Fruit fly (Drosophila melanogaster): ENCODE results near the gene to.
A peak's percentile ranks its signal among the peaks of the same experiment; 100 is the strongest.

The to gene

dm6 chr3R:25277112-25277511 lies 37.1 kb downstream of the to start, which contains the start of gene CG10513:
CG10513 (minus strand) TSS chr3R:25277212.
- TF ChIP-seq Rel (GFP tag; optimal IDR thresholded peaks at IDR 0.05) (no peak), Rel (tag; optimal IDR thresholded peaks at IDR 0.05) (no peak), Hr78 (GFP tag; optimal IDR thresholded peaks at IDR 0.05) (no peak), Mio (GFP tag; optimal IDR thresholded peaks at IDR 0.05) (no peak), dl (GFP tag; optimal IDR thresholded peaks at IDR 0.05; ENCODE audit: insufficient read depth in 1 of 2, partially characterized antibody in 2 of 2) (no peak), Hr83 (GFP tag; optimal IDR thresholded peaks at IDR 0.05; ENCODE audit: poor library complexity, severe bottlenecking) (no peak), Abd-B (GFP tag; optimal IDR thresholded peaks at IDR 0.05) (no peak), dsf (GFP tag; optimal IDR thresholded peaks at IDR 0.05; ENCODE audit: borderline replicate concordance) (no peak), Myc (optimal IDR thresholded peaks at IDR 0.05) (no peak), woc (GFP tag; optimal IDR thresholded peaks at IDR 0.05) (no peak), CrebA (GFP tag; optimal IDR thresholded peaks at IDR 0.05; ENCODE audit: borderline replicate concordance) (no peak), h (GFP tag; optimal IDR thresholded peaks at IDR 0.05) (no peak), psq (GFP tag; optimal IDR thresholded peaks at IDR 0.05) (no peak), Dif (GFP tag; optimal IDR thresholded peaks at IDR 0.05; ENCODE audit: partially characterized antibody) (no peak), jim (GFP tag; optimal IDR thresholded peaks at IDR 0.05) (no peak), GATAd (GFP tag; optimal IDR thresholded peaks at IDR 0.05) (no peak), N (GFP tag; optimal IDR thresholded peaks at IDR 0.05) (no peak), CG32264 (GFP tag; optimal IDR thresholded peaks at IDR 0.05) (no peak)

- TF ChIP-seq Mio (GFP tag; optimal IDR thresholded peaks at IDR 0.05) (no peak), dmrt93B (GFP tag; optimal IDR thresholded peaks at IDR 0.05) (no peak), pan (optimal IDR thresholded peaks at IDR 0.05) (no peak), Myc (optimal IDR thresholded peaks at IDR 0.05) (no peak), dl (GFP tag; optimal IDR thresholded peaks at IDR 0.05; ENCODE audit: insufficient read depth in 1 of 2, partially characterized antibody in 2 of 2) (no peak), dsf (GFP tag; optimal IDR thresholded peaks at IDR 0.05; ENCODE audit: borderline replicate concordance) (no peak), HLH106 (tag; optimal IDR thresholded peaks at IDR 0.05) (no peak), GATAd (GFP tag; optimal IDR thresholded peaks at IDR 0.05) (no peak), ey (GFP tag; optimal IDR thresholded peaks at IDR 0.05) (peak; percentile 4), sage (GFP tag; optimal IDR thresholded peaks at IDR 0.05) (no peak), Vsx2 (GFP tag; optimal IDR thresholded peaks at IDR 0.05; ENCODE audit: partially characterized antibody) (no peak), OdsH (GFP tag; optimal IDR thresholded peaks at IDR 0.05) (peak; percentile 43), sv (GFP tag; optimal IDR thresholded peaks at IDR 0.05) (no peak), tai (GFP tag; optimal IDR thresholded peaks at IDR 0.05) (no peak), Sp1 (GFP tag; optimal IDR thresholded peaks at IDR 0.05) (peak; percentile 10), Dif (GFP tag; optimal IDR thresholded peaks at IDR 0.05; ENCODE audit: partially characterized antibody) (no peak), Rel (GFP tag; optimal IDR thresholded peaks at IDR 0.05) (no peak), Rel (tag; optimal IDR thresholded peaks at IDR 0.05) (no peak), CG9705 (GFP tag; optimal IDR thresholded peaks at IDR 0.05) (no peak), Jra (GFP tag; optimal IDR thresholded peaks at IDR 0.05) (no peak), N (GFP tag; optimal IDR thresholded peaks at IDR 0.05) (no peak), Abd-B (GFP tag; optimal IDR thresholded peaks at IDR 0.05) (no peak), rgr (GFP tag; optimal IDR thresholded peaks at IDR 0.05) (peak; percentile 24), Dfd (GFP tag; optimal IDR thresholded peaks at IDR 0.05) (no peak), lola (GFP tag; optimal IDR thresholded peaks at IDR 0.05) (no peak), CrebA (GFP tag; optimal IDR thresholded peaks at IDR 0.05; ENCODE audit: borderline replicate concordance) (no peak), jim (GFP tag; optimal IDR thresholded peaks at IDR 0.05) (no peak), CG32264 (GFP tag; optimal IDR thresholded peaks at IDR 0.05) (no peak), h (GFP tag; optimal IDR thresholded peaks at IDR 0.05) (no peak), foxo (GFP tag; optimal IDR thresholded peaks at IDR 0.05) (peak in 1 of 2 experiments; percentile 18), psq (GFP tag; optimal IDR thresholded peaks at IDR 0.05) (peak; percentile 18), fru (GFP tag; optimal IDR thresholded peaks at IDR 0.05) (peak; percentile 13), usp (GFP tag; optimal IDR thresholded peaks at IDR 0.05) (no peak), Hr78 (GFP tag; optimal IDR thresholded peaks at IDR 0.05) (no peak), brk (GFP tag; optimal IDR thresholded peaks at IDR 0.05) (no peak), br (GFP tag; optimal IDR thresholded peaks at IDR 0.05) (peak; percentile 36), Hnf4 (GFP tag; optimal IDR thresholded peaks at IDR 0.05) (no peak), woc (GFP tag; optimal IDR thresholded peaks at IDR 0.05) (no peak), Hr83 (GFP tag; optimal IDR thresholded peaks at IDR 0.05; ENCODE audit: poor library complexity, severe bottlenecking) (peak; percentile 77)
Observed at dm6 chr3R:25279796-25280350, 39.9 kb downstream of the to start, which contains the start of gene CG10514. CG10514 (minus strand) TSS chr3R:25279846.

Measured in whole organism, wandering third instar larva.